Fruit fly (Drosophila melanogaster): ENCODE results near the gene CG2217.

CG2217 gene

DNA sequence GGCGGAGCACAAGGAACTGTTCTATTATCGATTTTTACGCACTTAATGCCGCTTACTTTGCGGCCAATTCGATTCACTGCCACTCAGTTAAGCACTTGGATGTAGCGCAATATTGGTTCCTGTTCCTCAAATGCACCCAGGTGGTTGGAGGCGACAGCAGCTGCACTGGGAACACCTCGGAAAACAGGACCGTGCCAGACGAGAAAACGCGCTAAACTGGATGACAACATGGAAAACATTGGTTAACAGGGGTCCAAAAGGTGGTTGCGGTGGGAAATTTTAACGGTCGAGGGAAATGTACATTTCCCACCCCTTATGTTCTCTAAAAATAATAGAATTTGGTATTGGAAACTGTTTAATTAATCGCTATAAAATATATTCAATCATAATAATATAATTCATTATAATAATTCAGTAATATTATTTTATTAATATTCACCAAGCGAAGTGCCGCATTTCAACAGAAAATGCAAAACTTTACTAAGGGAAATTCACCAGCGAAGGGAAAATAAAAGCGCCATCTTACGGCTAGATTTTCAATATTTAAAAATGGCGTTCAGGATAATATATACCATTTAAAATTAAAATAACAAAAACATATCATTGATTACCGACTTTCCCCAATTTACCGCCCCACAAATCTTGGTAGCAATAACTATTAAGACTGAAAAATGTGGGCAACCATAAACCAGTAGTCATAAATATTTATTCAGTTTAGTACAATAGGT lies 33.2 kb upstream of the CG2217 start, which contains the start of gene aralar1 (continued):
- TF ChIP-seq CG7745 (tag; optimal IDR thresholded peaks at IDR 0.05) (no peak), aop (GFP tag; IDR thresholded peaks at IDR 0.05) (no peak), Hr39 (optimal IDR thresholded peaks at IDR 0.05) (no peak), HLH4C (GFP tag; IDR thresholded peaks at IDR 0.05; ENCODE audit: partially characterized antibody) (0 out of 3 replicates have a peak, but pooled peaks have one; percentile 20), CG15479 (GFP tag; optimal IDR thresholded peaks at IDR 0.05) (no peak), HHEX (GFP tag; optimal IDR thresholded peaks at IDR 0.05) (no peak), Bdp1 (GFP tag; optimal IDR thresholded peaks at IDR 0.05) (no peak), D19A (tag; optimal IDR thresholded peaks at IDR 0.05) (no peak), Dfd (GFP tag; optimal IDR thresholded peaks at IDR 0.05) (peak in 1 of 2 experiments; percentile 26), al (GFP tag; IDR thresholded peaks at IDR 0.05) (no peak), hbn (GFP tag; IDR thresholded peaks at IDR 0.05; ENCODE audit: partially characterized antibody) (no peak), CG7372 (GFP tag; IDR thresholded peaks at IDR 0.05) (no peak), Dad (GFP tag; optimal IDR thresholded peaks at IDR 0.05) (no peak), jumu (GFP tag; optimal IDR thresholded peaks at IDR 0.05) (no peak)

DNA sequence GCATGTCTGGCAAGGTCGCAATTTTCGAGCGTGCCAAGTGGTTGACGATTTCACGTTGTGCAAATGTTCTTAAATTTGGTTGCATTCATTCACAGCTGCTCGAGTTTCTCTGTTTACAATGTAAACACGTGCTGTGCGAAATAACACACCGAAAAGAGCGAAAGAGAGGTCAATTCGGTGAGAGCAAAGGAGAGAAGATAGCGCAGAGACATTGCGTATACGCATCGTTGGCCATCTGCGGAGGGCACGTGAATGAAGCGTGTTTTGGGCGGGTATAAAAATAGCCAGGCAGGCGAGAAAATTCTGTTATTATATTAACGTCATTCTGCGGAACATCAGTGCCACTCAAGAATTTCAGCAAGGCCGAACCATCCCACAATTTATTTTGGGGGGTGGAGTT lies 31.7 kb upstream of the CG2217 start:
- TF ChIP-seq Drgx (GFP tag; IDR thresholded peaks at IDR 0.05): peak; percentile 40; the same call in 1 of the 2 replicates
- TF ChIP-seq Pdp1 (GFP tag; optimal IDR thresholded peaks at IDR 0.05): peak in 1 of 2 experiments; percentile 1
- peak; percentile 84 for TF ChIP-seq lbe (GFP tag; optimal IDR thresholded peaks at IDR 0.05)
- no peak for TF ChIP-seq cad (GFP tag; optimal IDR thresholded peaks at IDR 0.05)
- TF ChIP-seq CG10267 (tag; optimal IDR thresholded peaks at IDR 0.05): no peak
- peak; percentile 84; the same call in 2 of the 3 replicates for TF ChIP-seq so (GFP tag; IDR thresholded peaks at IDR 0.05)
- TF ChIP-seq sr (GFP tag; IDR thresholded peaks at IDR 0.05): 0 out of 3 replicates have a peak, but pooled peaks have one; percentile 42
- peak; percentile 67 for TF ChIP-seq CG7372 (GFP tag; IDR thresholded peaks at IDR 0.05)
- TF ChIP-seq Trl (optimal IDR thresholded peaks at IDR 0.05): peak; percentile 26 to 56
- TF ChIP-seq Trl (GFP tag; optimal IDR thresholded peaks at IDR 0.05): no peak
- no peak for TF ChIP-seq pum (GFP tag; optimal IDR thresholded peaks at IDR 0.05)
- TF ChIP-seq ttk (GFP tag; IDR thresholded peaks at IDR 0.05): no peak
- TF ChIP-seq Ada2b (GFP tag; IDR thresholded peaks at IDR 0.05): no peak
- 0 out of 2 replicates have a peak, but pooled peaks have one; percentile 31 for TF ChIP-seq Awh (GFP tag; IDR thresholded peaks at IDR 0.05)
- TF ChIP-seq CG34224 (GFP tag; IDR thresholded peaks at IDR 0.05; ENCODE audit: partially characterized antibody): 0 out of 3 replicates have a peak, but pooled peaks have one; percentile 15
- 0 out of 4 replicates have a peak, but pooled peaks have one; percentile 26 for TF ChIP-seq chinmo (GFP tag; IDR thresholded peaks at IDR 0.05; ENCODE audit: partially characterized antibody)
- 0 out of 2 replicates have a peak, but pooled peaks have one; percentile 5 for TF ChIP-seq Ptx1 (GFP tag; IDR thresholded peaks at IDR 0.05)
- no peak for TF ChIP-seq Vsx1 (GFP tag; optimal IDR thresholded peaks at IDR 0.05)
- no peak for TF ChIP-seq CG11504 (tag; optimal IDR thresholded peaks at IDR 0.05)
- no peak for TF ChIP-seq BEAF-32 (GFP tag; optimal IDR thresholded peaks at IDR 0.05)
- peak; percentile 39 for TF ChIP-seq CG12769 (tag; optimal IDR thresholded peaks at IDR 0.05)
- no peak for TF ChIP-seq CG9215 (GFP tag; IDR thresholded peaks at IDR 0.05)
- peak; percentile 53 for TF ChIP-seq sd (tag; optimal IDR thresholded peaks at IDR 0.05)
- TF ChIP-seq CG16815 (GFP tag; optimal IDR thresholded peaks at IDR 0.05): no peak
- TF ChIP-seq Med (GFP tag): peak; percentile 39
- peak; percentile 94 for TF ChIP-seq cwo (GFP tag; optimal IDR thresholded peaks at IDR 0.05)
- TF ChIP-seq CG7987 (GFP tag; optimal IDR thresholded peaks at IDR 0.05): peak; percentile 91
- TF ChIP-seq lab (GFP tag; optimal IDR thresholded peaks at IDR 0.05): peak; percentile 20
- peak; percentile 3 for TF ChIP-seq nau (GFP tag; optimal IDR thresholded peaks at IDR 0.05)
- peak; percentile 7 for TF ChIP-seq sens (GFP tag)
